Worm (Caenorhabditis elegans) whole organism, L4/young adult: ENCODE results near the gene tag-244.

Source experiments
- W03F9.2 ChIP-seq: fragments of 150-350 bp; optimal IDR thresholded peaks from 2 replicates; lab custom pipeline; 2014; ENCODE audit warnings: missing biosample characterization, missing genetic modification characterization
- dao-5 ChIP-seq: sonication (generic microtip); optimal IDR thresholded peaks from 2 replicates; lab custom pipeline; 2016; ENCODE audit warnings: missing genotype, missing genetic modification characterization, moderate library complexity, missing compliant biosample characterization

ce11 chrIV:1559931-1560330 is 9.3 kb downstream of the tag-244 start, which contains the start of gene Y41D4B.17:
- TF ChIP-seq W03F9.2 (tag; lab: Kevin White, UChicago) (no peak), dao-5 (tag; lab: Kevin White, UChicago) (no peak)
